Fruit fly (Drosophila melanogaster): Measurements from ENCODE around the gene Or22c.

DNA sequence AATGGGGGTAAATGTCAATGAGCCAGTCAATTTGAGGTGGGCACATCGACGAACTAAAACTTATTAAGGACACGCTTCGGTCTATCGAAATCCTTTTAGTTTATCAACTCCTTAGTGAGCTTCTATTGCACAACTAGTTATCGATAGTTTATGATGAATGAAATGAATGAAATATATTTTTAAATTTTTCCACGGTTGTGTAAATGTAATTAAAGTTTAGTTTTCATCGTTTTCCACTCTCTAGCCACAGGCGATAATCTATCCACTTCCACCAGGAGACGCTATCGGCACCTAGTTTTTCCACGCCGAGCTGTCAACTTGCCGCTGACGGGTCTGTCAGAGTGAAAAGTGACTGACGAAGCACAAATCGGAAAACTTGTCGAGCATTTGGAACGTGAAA, 25.2 kb downstream of the Or22c start, which contains the start of gene CG12674:
- TF ChIP-seq CG8478 (optimal IDR thresholded peaks at IDR 0.05) (no peak), CTCF (optimal IDR thresholded peaks at IDR 0.05) (no peak)
